Worm (Caenorhabditis elegans): ENCODE data around the gene str-60.

- TF ChIP-seq him-1 (tag; optimal IDR thresholded peaks at IDR 0.05) (no peak), dao-5 (tag; optimal IDR thresholded peaks at IDR 0.05) (no peak)
Observed at ce11 chrV:15884698-15885097, 13.1 kb upstream of the str-60 start, which contains the start of gene oac-42.
